Fruit fly (Drosophila melanogaster) whole organism, embryonic: ENCODE data around the gene Hmr.

Source experiments
- BEAF-32 ChIP-seq: fragments of 200-800 bp; sonication (Bioruptor generic); optimal IDR thresholded peaks from 3 replicates; lab custom pipeline; 2017; ENCODE audit warnings: missing biosample characterization, missing genetic modification characterization, mild to moderate bottlenecking, moderate library complexity, missing genetic modification reagents
- CG10209 ChIP-seq: fragments of 200-800 bp; sonication (Bioruptor generic); optimal IDR thresholded peaks from 3 replicates; lab custom pipeline; 2017; ENCODE audit warnings: missing biosample characterization, mild to moderate bottlenecking, missing genetic modification characterization, missing genetic modification reagents
- CG11398 ChIP-seq: fragments of 200-800 bp; sonication (Bioruptor generic); optimal IDR thresholded peaks from 2 replicates; lab custom pipeline; 2016; ENCODE audit warnings: missing biosample characterization, missing genetic modification characterization
- CG14441 ChIP-seq: fragments of 200-800 bp; sonication (Bioruptor generic); IDR thresholded peaks from 2 replicates; pipeline ENCODE4 v1.3.6; 2022; ENCODE audit warnings: missing biosample characterization, missing genetic modification characterization
- CG16815 ChIP-seq: fragments of 200-800 bp; sonication (Bioruptor generic); optimal IDR thresholded peaks from 3 replicates; lab custom pipeline; 2017; ENCODE audit warnings: missing biosample characterization, mild to moderate bottlenecking, missing genetic modification characterization
- CG17385 ChIP-seq: fragments of 200-800 bp; sonication (Bioruptor generic); optimal IDR thresholded peaks from 3 replicates; lab custom pipeline; 2018; ENCODE audit warnings: missing biosample characterization, mild to moderate bottlenecking, missing genetic modification characterization
- CG2712 ChIP-seq: fragments of 200-800 bp; optimal IDR thresholded peaks from 3 replicates; lab custom pipeline; 2019; ENCODE audit warnings: missing biosample characterization, mild to moderate bottlenecking, missing genetic modification characterization, moderate library complexity
- CG2889 ChIP-seq: fragments of 200-800 bp; sonication (Bioruptor generic); IDR thresholded peaks from 3 replicates; pipeline ENCODE4 v1.3.6; 2022; ENCODE audit warnings: missing biosample characterization, missing genetic modification characterization
- CG4854 ChIP-seq: fragments of 200-800 bp; sonication (Bioruptor generic); optimal IDR thresholded peaks from 2 replicates; lab custom pipeline; 2016; ENCODE audit warnings: missing biosample characterization, missing genetic modification characterization, inconsistent platforms
- CG6765 ChIP-seq: fragments of 200-800 bp; sonication (Bioruptor generic); optimal IDR thresholded peaks from 3 replicates; lab custom pipeline; 2017; ENCODE audit warnings: missing biosample characterization, mild to moderate bottlenecking, missing genetic modification characterization
- CG6791 ChIP-seq: fragments of 200-800 bp; sonication (Bioruptor generic); IDR thresholded peaks from 3 replicates; pipeline ENCODE4 v1.3.6; 2022; ENCODE audit warnings: missing biosample characterization, missing genetic modification characterization; ENCODE audit not compliant: partially characterized antibody
- CG6854 ChIP-seq: fragments of 200-800 bp; sonication (Bioruptor generic); optimal IDR thresholded peaks from 3 replicates; lab custom pipeline; 2017; ENCODE audit warnings: missing biosample characterization, mild to moderate bottlenecking, missing genetic modification characterization
- CG7556 ChIP-seq: fragments of 200-800 bp; sonication (Bioruptor generic); optimal IDR thresholded peaks from 2 replicates; lab custom pipeline; 2017; ENCODE audit warnings: missing biosample characterization, mild to moderate bottlenecking, missing genetic modification characterization
- CG7786 ChIP-seq: fragments of 200-800 bp; sonication (Bioruptor generic); optimal IDR thresholded peaks from 2 replicates; lab custom pipeline; 2016; ENCODE audit warnings: missing biosample characterization, missing genetic modification characterization
- CG8089 ChIP-seq: fragments of 200-800 bp; sonication (Bioruptor generic); optimal IDR thresholded peaks from 3 replicates; lab custom pipeline; 2016; ENCODE audit warnings: missing biosample characterization, missing genetic modification characterization
- CG9215 ChIP-seq: fragments of 200-800 bp; sonication (Bioruptor generic); IDR thresholded peaks from 2 replicates; pipeline ENCODE4 v1.3.6; 2022; ENCODE audit warnings: missing biosample characterization, missing genetic modification characterization
- CG9437 ChIP-seq: fragments of 200-800 bp; sonication (Bioruptor generic); optimal IDR thresholded peaks from 2 replicates; lab custom pipeline; 2018; ENCODE audit warnings: missing biosample characterization, mild to moderate bottlenecking, missing genetic modification characterization
- CTCF ChIP-seq: fragments of 200-800 bp; sonication (Bioruptor generic); optimal IDR thresholded peaks from 2 replicates; lab custom pipeline; 2017; ENCODE audit warnings: missing biosample characterization, mild to moderate bottlenecking, missing genetic modification characterization, moderate library complexity
- CkIIα-i1 ChIP-seq: fragments of 200-800 bp; sonication (Bioruptor generic); IDR thresholded peaks from 2 replicates; pipeline ENCODE4 v1.3.6; 2022; ENCODE audit warnings: missing biosample characterization, missing genetic modification characterization
- Dip3 ChIP-seq: fragments of 200-800 bp; sonication (Bioruptor generic); optimal IDR thresholded peaks from 3 replicates; lab custom pipeline; 2016; ENCODE audit warnings: missing biosample characterization, missing genetic modification characterization
- H2.0 ChIP-seq: fragments of 200-800 bp; sonication (Bioruptor generic); IDR thresholded peaks from 2 replicates; pipeline ENCODE4 v1.3.6; 2022; ENCODE audit warnings: missing biosample characterization, missing genetic modification characterization
- HmgZ ChIP-seq: fragments of 200-800 bp; sonication (Bioruptor generic); optimal IDR thresholded peaks from 2 replicates; lab custom pipeline; 2018; ENCODE audit warnings: missing biosample characterization, mild to moderate bottlenecking, missing genetic modification characterization
- Nf-YA ChIP-seq: fragments of 200-800 bp; sonication (Bioruptor generic); IDR thresholded peaks from 2 replicates; pipeline ENCODE4 v1.3.6; 2022; ENCODE audit warnings: missing biosample characterization, missing genetic modification characterization
- NfI ChIP-seq: fragments of 200-800 bp; sonication (Bioruptor generic); optimal IDR thresholded peaks from 3 replicates; lab custom pipeline; 2018; ENCODE audit warnings: missing biosample characterization, mild to moderate bottlenecking, missing genetic modification characterization, moderate library complexity
- Rfx ChIP-seq: fragments of 200-800 bp; sonication (Bioruptor generic); IDR thresholded peaks from 2 replicates; pipeline ENCODE4 v1.3.6; 2022; ENCODE audit warnings: missing biosample characterization, missing genetic modification characterization
- Six4 ChIP-seq: fragments of 200-800 bp; sonication (Bioruptor generic); optimal IDR thresholded peaks from 2 replicates; lab custom pipeline; 2016; ENCODE audit warnings: missing biosample characterization, missing genetic modification characterization
- Sry-β ChIP-seq: fragments of 200-800 bp; sonication (Bioruptor generic); optimal IDR thresholded peaks from 2 replicates; lab custom pipeline; 2018; ENCODE audit warnings: missing biosample characterization, mild to moderate bottlenecking, missing genetic modification characterization, moderate library complexity
- bsh ChIP-seq, 2 experiments: fragments of 200-800 bp; sonication (Bioruptor generic); optimal IDR thresholded peaks; 2 replicates each; lab custom pipeline; 2017 to 2018; ENCODE audit warnings: mild to moderate bottlenecking in 2 of 2, missing biosample characterization in 2 of 2, missing genetic modification characterization in 2 of 2, moderate library complexity in 1 of 2
- crp ChIP-seq, 2 experiments: fragments of 200-800 bp; sonication (Bioruptor generic); optimal IDR thresholded peaks; 2 replicates in 1 of 2; 3 replicates in 1 of 2; lab custom pipeline; 2017; ENCODE audit warnings: missing biosample characterization in 2 of 2, missing genetic modification characterization in 2 of 2, mild to moderate bottlenecking in 1 of 2, moderate library complexity in 1 of 2
- disco-r ChIP-seq: fragments of 200-800 bp; sonication (Bioruptor generic); optimal IDR thresholded peaks from 2 replicates; lab custom pipeline; 2016; ENCODE audit warnings: missing biosample characterization, missing genetic modification characterization
- en ChIP-seq: fragments of 200-800 bp; sonication (Bioruptor generic); optimal IDR thresholded peaks from 2 replicates; lab custom pipeline; 2016; ENCODE audit warnings: missing biosample characterization, missing genetic modification characterization
- ewg ChIP-seq: fragments of 200-800 bp; sonication (Bioruptor generic); optimal IDR thresholded peaks from 3 replicates; lab custom pipeline; 2017; ENCODE audit warnings: mild to moderate bottlenecking, missing biosample characterization, missing genetic modification reagents, missing genetic modification characterization
- exex ChIP-seq: fragments of 200-800 bp; sonication (Bioruptor generic); optimal IDR thresholded peaks from 4 replicates; lab custom pipeline; 2018; ENCODE audit warnings: missing biosample characterization, mild to moderate bottlenecking, missing genetic modification characterization, moderate library complexity
- fd3F ChIP-seq: fragments of 200-800 bp; sonication (Bioruptor generic); optimal IDR thresholded peaks from 2 replicates; lab custom pipeline; 2018; ENCODE audit warnings: missing biosample characterization, mild to moderate bottlenecking, missing genetic modification characterization, moderate library complexity
- ftz-f1 ChIP-seq: fragments of 200-800 bp; sonication (Bioruptor generic); optimal IDR thresholded peaks from 2 replicates; lab custom pipeline; 2016; ENCODE audit warnings: missing biosample characterization, missing genetic modification characterization
- gce ChIP-seq: fragments of 200-800 bp; sonication (Bioruptor generic); IDR thresholded peaks from 3 replicates; pipeline ENCODE4 v1.3.6; 2022; ENCODE audit warnings: missing biosample characterization, missing genetic modification characterization
- gem ChIP-seq: fragments of 200-800 bp; sonication (Bioruptor generic); optimal IDR thresholded peaks from 2 replicates; lab custom pipeline; 2019; ENCODE audit warnings: missing biosample characterization, mild to moderate bottlenecking, missing genetic modification characterization, moderate library complexity
- gfzf ChIP-seq: fragments of 200-800 bp; sonication (Bioruptor generic); optimal IDR thresholded peaks from 2 replicates; lab custom pipeline; 2016; ENCODE audit warnings: missing biosample characterization, mild to moderate bottlenecking, missing genetic modification characterization, moderate library complexity
- gsb ChIP-seq: fragments of 200-800 bp; sonication (Bioruptor generic); IDR thresholded peaks from 2 replicates; pipeline ENCODE4 v1.3.6; 2022; ENCODE audit warnings: missing biosample characterization, missing genetic modification characterization
- hbn ChIP-seq: fragments of 200-800 bp; sonication (Bioruptor generic); IDR thresholded peaks from 2 replicates; pipeline ENCODE4 v1.3.6; 2022; ENCODE audit warnings: missing biosample characterization, missing genetic modification characterization; ENCODE audit not compliant: partially characterized antibody
- knrl ChIP-seq: fragments of 200-800 bp; sonication (Bioruptor generic); IDR thresholded peaks from 3 replicates; pipeline ENCODE4 v1.3.6; 2022; ENCODE audit warnings: missing biosample characterization, missing genetic modification characterization; ENCODE audit not compliant: partially characterized antibody
- maf-S ChIP-seq: fragments of 200-800 bp; sonication (Bioruptor generic); optimal IDR thresholded peaks from 2 replicates; lab custom pipeline; 2016; ENCODE audit warnings: missing biosample characterization, missing genetic modification characterization
- nmo ChIP-seq: fragments of 200-800 bp; sonication (Bioruptor generic); optimal IDR thresholded peaks from 2 replicates; lab custom pipeline; 2018; ENCODE audit warnings: missing biosample characterization, mild to moderate bottlenecking, missing genetic modification characterization, moderate library complexity
- otp ChIP-seq: fragments of 200-800 bp; sonication (Bioruptor generic); IDR thresholded peaks from 3 replicates; pipeline ENCODE4, ENCODE4 v1.3.6; 2022; ENCODE audit warnings: missing biosample characterization, missing genetic modification characterization
- pnt ChIP-seq: fragments of 200-800 bp; sonication (Bioruptor generic); optimal IDR thresholded peaks from 3 replicates; lab custom pipeline; 2016; ENCODE audit warnings: missing biosample characterization, missing genetic modification characterization
- pzg ChIP-seq: fragments of 200-800 bp; sonication (Bioruptor generic); optimal IDR thresholded peaks from 3 replicates; lab custom pipeline; 2018; ENCODE audit warnings: missing biosample characterization, mild to moderate bottlenecking, missing genetic modification characterization, moderate library complexity
- sens-2 ChIP-seq: fragments of 200-800 bp; sonication (Bioruptor generic); IDR thresholded peaks from 2 replicates; pipeline ENCODE4 v1.3.6; 2022; ENCODE audit warnings: missing biosample characterization, missing genetic modification characterization
- sim ChIP-seq: fragments of 200-800 bp; sonication (Bioruptor generic); IDR thresholded peaks from 2 replicates; pipeline ENCODE4 v1.3.6; 2022; ENCODE audit warnings: missing biosample characterization, missing genetic modification characterization
- slou ChIP-seq: fragments of 200-800 bp; sonication (Bioruptor generic); optimal IDR thresholded peaks from 3 replicates; lab custom pipeline; 2016; ENCODE audit warnings: missing biosample characterization, missing genetic modification characterization
- zfh1 ChIP-seq: fragments of 200-800 bp; sonication (Bioruptor generic); IDR thresholded peaks from 3 replicates; pipeline ENCODE4 v1.3.6; 2022; ENCODE audit warnings: missing biosample characterization, missing genetic modification characterization

Gene Hmr

dm6 chrX:10602057-10602764, 6.6 kb upstream of the Hmr start, which contains the start of gene CG1628 (continued):
- TF ChIP-seq H2.0 (no peak), CG14441 (GFP tag; lab: Robert Waterston, UW) (peak; percentile 45; the same call in 1 of the 2 replicates), CG4854 (GFP tag; lab: Kevin White, UChicago) (no peak), CG6854 (GFP tag; lab: Kevin White, UChicago) (no peak), Nf-YA (GFP tag; lab: Robert Waterston, UW) (peak; percentile 39; the same call in 1 of the 2 replicates), sens-2 (no peak), otp (GFP tag; lab: Robert Waterston, UW) (0 out of 3 replicates have a peak, but pooled peaks have one; percentile 13), disco-r (GFP tag; lab: Kevin White, UChicago) (no peak), Rfx (GFP tag; lab: Robert Waterston, UW) (peak; percentile 59; the same call in 1 of the 2 replicates), hbn (GFP tag; lab: Robert Waterston, UW) (no peak), Sry-β (GFP tag; lab: Kevin White, UChicago) (no peak), CkIIα-i1 (GFP tag; lab: Robert Waterston, UW) (no peak), Dip3 (no peak), gsb (no peak), CG9437 (GFP tag; lab: Kevin White, UChicago) (no peak), CG6791 (GFP tag; lab: Robert Waterston, UW) (peak; percentile 82), ftz-f1 (GFP tag; lab: Kevin White, UChicago) (peak; percentile 80), pnt (GFP tag; lab: Kevin White, UChicago) (no peak), HmgZ (tag; lab: Kevin White, UChicago) (peak; percentile 59), fd3F (GFP tag; lab: Kevin White, UChicago) (no peak), ewg (no peak), CG2889 (GFP tag; lab: Robert Waterston, UW) (no peak), CG9215 (GFP tag; lab: Robert Waterston, UW) (no peak), CG16815 (GFP tag; lab: Kevin White, UChicago) (no peak), pzg (GFP tag; lab: Kevin White, UChicago) (peak; percentile 16), gce (GFP tag; lab: Robert Waterston, UW) (0 out of 3 replicates have a peak, but pooled peaks have one; percentile 43), CG7556 (GFP tag; lab: Kevin White, UChicago) (no peak), CG11398 (GFP tag; lab: Kevin White, UChicago) (no peak), knrl (GFP tag; lab: Robert Waterston, UW) (no peak; the same call in 2 of the 3 replicates), nmo (GFP tag; lab: Kevin White, UChicago) (peak; percentile 6), zfh1 (GFP tag; lab: Robert Waterston, UW) (no peak), slou (GFP tag; lab: Kevin White, UChicago) (no peak), CG6765 (GFP tag; lab: Kevin White, UChicago) (no peak), Six4 (GFP tag; lab: Kevin White, UChicago) (no peak), bsh (GFP tag; optimal IDR thresholded peaks at IDR 0.05; lab: Kevin White, UChicago) (no peak), NfI (GFP tag; lab: Kevin White, UChicago) (no peak), exex (tag; lab: Kevin White, UChicago) (no peak), CG17385 (GFP tag; lab: Kevin White, UChicago) (peak; percentile 34), sim (GFP tag; lab: Robert Waterston, UW) (no peak), CG8089 (no peak), CG10209 (no peak), gem (tag; lab: Kevin White, UChicago) (no peak), CTCF (GFP tag; lab: Kevin White, UChicago) (no peak), crp (GFP tag; optimal IDR thresholded peaks at IDR 0.05; lab: Kevin White, UChicago) (no peak), CG2712 (tag; lab: Kevin White, UChicago) (peak; percentile 18), en (GFP tag; lab: Kevin White, UChicago) (no peak), BEAF-32 (GFP tag; lab: Kevin White, UChicago) (peak; percentile 62), maf-S (GFP tag; lab: Kevin White, UChicago) (no peak), gfzf (GFP tag; lab: Kevin White, UChicago) (no peak), CG7786 (GFP tag; lab: Kevin White, UChicago) (no peak)
